Worm (Caenorhabditis elegans) whole organism, L4 larva: ENCODE data around the gene C30H6.8.

Experiments used
- F37D6.2 ChIP-seq: sonication (generic microtip); optimal IDR thresholded peaks from 2 replicates; lab custom pipeline; 2016; ENCODE audit warnings: mild to moderate bottlenecking, missing genetic modification characterization, missing compliant biosample characterization
- F49E8.2 ChIP-seq: sonication (generic microtip); optimal IDR thresholded peaks from 2 replicates; lab custom pipeline; 2016; ENCODE audit warnings: missing compliant biosample characterization, mild to moderate bottlenecking, missing genetic modification characterization, borderline replicate concordance
- R02D3.7 ChIP-seq: fragments of 150-350 bp; sonication (generic microtip); optimal IDR thresholded peaks from 3 replicates; lab custom pipeline; 2014; ENCODE audit warnings: missing biosample characterization, missing genetic modification characterization
- T26A8.4 ChIP-seq: fragments of 200-800 bp; sonication (Bioruptor generic); IDR thresholded peaks from 2 replicates; pipeline ENCODE4 v1.3.6; 2022; ENCODE audit warnings: missing genetic modification characterization, missing compliant biosample characterization
- Y105C5A.15 ChIP-seq: fragments of 200-800 bp; sonication (Bioruptor generic); IDR thresholded peaks from 2 replicates; pipeline ENCODE4 v1.3.6; 2022; ENCODE audit warnings: missing genetic modification characterization, missing compliant biosample characterization
- ZK337.2 ChIP-seq: fragments of 200-800 bp; sonication (Bioruptor generic); IDR thresholded peaks from 2 replicates; pipeline ENCODE4 v1.3.6; 2022; ENCODE audit warnings: missing genetic modification reagents, missing genetic modification characterization, missing compliant biosample characterization
- cey-2 ChIP-seq: sonication (generic microtip); optimal IDR thresholded peaks from 3 replicates; lab custom pipeline; 2017; ENCODE audit warnings: missing genetic modification characterization, mild to moderate bottlenecking, missing compliant biosample characterization, antibody characterized with exemption, borderline replicate concordance; ENCODE audit not compliant: insufficient read depth
- daf-12 ChIP-seq: fragments of 150-350 bp; optimal IDR thresholded peaks from 2 replicates; lab custom pipeline; 2014; ENCODE audit warnings: missing biosample characterization, missing genetic modification reagents, missing genetic modification characterization
- daf-19 ChIP-seq: fragments of 200-800 bp; sonication (Bioruptor generic); conservative IDR thresholded peaks from 2 replicates; pipeline ENCODE4 v1.3.6; 2022; ENCODE audit warnings: missing genetic modification characterization, missing compliant biosample characterization
- dmd-9 ChIP-seq: fragments of 200-800 bp; sonication (Bioruptor generic); IDR thresholded peaks from 2 replicates; pipeline ENCODE4 v1.3.6; 2022; ENCODE audit warnings: missing genetic modification reagents, missing genetic modification characterization, missing compliant biosample characterization
- dpl-1 ChIP-seq: fragments of 150-350 bp; optimal IDR thresholded peaks from 2 replicates; lab custom pipeline; 2014; ENCODE audit warnings: missing biosample characterization, missing genetic modification reagents, missing genetic modification characterization
- duxl-1 ChIP-seq: sonication (generic microtip); optimal IDR thresholded peaks from 2 replicates; lab custom pipeline; 2016; ENCODE audit warnings: mild to moderate bottlenecking, missing genetic modification characterization, moderate library complexity, missing compliant biosample characterization; ENCODE audit not compliant: poor library complexity
- fos-1 ChIP-seq: fragments of 150-350 bp; optimal IDR thresholded peaks from 2 replicates; lab custom pipeline; 2014; ENCODE audit warnings: missing biosample characterization, missing genetic modification characterization
- hif-1 ChIP-seq, 2 experiments: sonication (generic microtip); optimal IDR thresholded peaks; 2 replicates each; lab custom pipeline; 2016 to 2017; ENCODE audit warnings: missing compliant biosample characterization in 2 of 2, missing genetic modification characterization in 2 of 2, missing genetic modification reagents in 2 of 2, missing genotype in 2 of 2, mild to moderate bottlenecking in 1 of 2
- lim-7 ChIP-seq: fragments of 200-800 bp; sonication (Bioruptor generic); IDR thresholded peaks from 2 replicates; pipeline ENCODE4 v1.3.6; 2022; ENCODE audit warnings: missing genetic modification characterization, missing compliant biosample characterization
- lin-39 ChIP-seq: fragments of 150-350 bp; optimal IDR thresholded peaks from 2 replicates; lab custom pipeline; 2014; ENCODE audit warnings: missing biosample characterization, missing genetic modification reagents, missing genetic modification characterization
- mdt-29 ChIP-seq: fragments of 200-800 bp; sonication (Bioruptor generic); IDR thresholded peaks from 2 replicates; pipeline ENCODE4 v1.3.6; 2022; ENCODE audit warnings: missing genetic modification reagents, missing genetic modification characterization, missing compliant biosample characterization
- nhr-25 ChIP-seq: sonication (generic microtip); optimal IDR thresholded peaks from 2 replicates; lab custom pipeline; 2017; ENCODE audit warnings: missing genetic modification characterization, mild to moderate bottlenecking, missing compliant biosample characterization, antibody characterized with exemption, moderate library complexity, borderline replicate concordance; ENCODE audit not compliant: insufficient read depth
- nhr-76 ChIP-seq: fragments of 150-350 bp; optimal IDR thresholded peaks from 2 replicates; lab custom pipeline; 2014; ENCODE audit warnings: missing biosample characterization, missing genetic modification characterization
- nhr-77 ChIP-seq: fragments of 150-350 bp; optimal IDR thresholded peaks from 2 replicates; lab custom pipeline; 2014; ENCODE audit warnings: missing biosample characterization, missing genetic modification characterization
- pqm-1 ChIP-seq: sonication (generic microtip); optimal IDR thresholded peaks from 2 replicates; lab custom pipeline; 2017; ENCODE audit warnings: missing biosample characterization, missing genetic modification characterization
- set-16 ChIP-seq: fragments of 200-800 bp; sonication (Bioruptor generic); IDR thresholded peaks from 2 replicates; pipeline ENCODE4 v1.3.6; 2022; ENCODE audit warnings: missing genetic modification reagents, missing genetic modification characterization, missing compliant biosample characterization
- snpc-4 ChIP-seq: fragments of 150-350 bp; optimal IDR thresholded peaks from 2 replicates; lab custom pipeline; 2014; ENCODE audit warnings: missing biosample characterization, missing genetic modification characterization
- spr-3 ChIP-seq: fragments of 200-800 bp; sonication (Bioruptor generic); optimal IDR thresholded peaks from 2 replicates; lab custom pipeline; 2018; ENCODE audit warnings: mild to moderate bottlenecking, missing genetic modification characterization, missing compliant biosample characterization
- tag-97 ChIP-seq: fragments of 200-800 bp; sonication (Bioruptor generic); IDR thresholded peaks from 2 replicates; pipeline ENCODE4 v1.3.6; 2022; ENCODE audit warnings: missing genetic modification characterization, missing compliant biosample characterization
- unc-130 ChIP-seq: sonication (generic microtip); optimal IDR thresholded peaks from 2 replicates; lab custom pipeline; 2016; ENCODE audit warnings: missing genetic modification reagents, missing genetic modification characterization, missing compliant biosample characterization
- unc-39 ChIP-seq: sonication (generic microtip); optimal IDR thresholded peaks from 2 replicates; lab custom pipeline; 2017; ENCODE audit warnings: missing biosample characterization, missing genetic modification characterization
- unc-62 ChIP-seq, 3 experiments: fragments of 150-350 bp in 1 of 3; sonication (generic microtip); optimal IDR thresholded peaks in 2 of 3; peaks in 1 of 3; 1 replicate in 1 of 3; 2 replicates in 2 of 3; lab custom pipeline; 2014 to 2017; ENCODE audit warnings: missing biosample characterization in 3 of 3, missing genetic modification characterization in 3 of 3, missing genetic modification reagents in 3 of 3, missing genotype in 1 of 3
- zfp-2 ChIP-seq: sonication (generic microtip); optimal IDR thresholded peaks from 2 replicates; lab custom pipeline; 2016; ENCODE audit warnings: mild to moderate bottlenecking, missing genetic modification characterization, missing compliant biosample characterization
- zfp-3 ChIP-seq: fragments of 200-800 bp; sonication (Bioruptor generic); conservative IDR thresholded peaks from 2 replicates; pipeline ENCODE4 v1.3.6; 2022; ENCODE audit warnings: missing genetic modification reagents, missing genetic modification characterization, missing compliant biosample characterization
- zip-11 ChIP-seq: fragments of 200-800 bp; sonication (Bioruptor generic); IDR thresholded peaks from 2 replicates; pipeline ENCODE4 v1.3.6; 2022; ENCODE audit warnings: missing genetic modification characterization, missing compliant biosample characterization

The C30H6.8 gene

ce11 chrIV:17346599-17347218, 35.4 kb upstream of the C30H6.8 start, which contains the start of the genes clec-197 and clec-198:
TSS of gene clec-197 (minus strand) at chrIV:17346699.
TSS of gene clec-198 (plus strand) at chrIV:17347168.
- TF ChIP-seq set-16: no peak

ce11 chrIV:17351586-17351985, 30.5 kb upstream of the C30H6.8 start, which contains the start of gene clec-199:
TSS of gene clec-199 (plus strand) at chrIV:17351886.
- TF ChIP-seq mdt-29 (GFP tag; lab: Robert Waterston, UW) (no peak), dpl-1 (no peak), nhr-77 (no peak), tag-97 (GFP tag; lab: Robert Waterston, UW) (no peak), T26A8.4 (GFP tag; lab: Robert Waterston, UW) (no peak), cey-2 (tag; lab: Kevin White, UChicago) (no peak), nhr-76 (tag; lab: Kevin White, UChicago) (no peak), zfp-2 (tag; lab: Kevin White, UChicago) (no peak), pqm-1 (tag; lab: Kevin White, UChicago) (no peak), zip-11 (no peak), nhr-25 (no peak), unc-39 (no peak), spr-3 (GFP tag; lab: Kevin White, UChicago) (no peak), set-16 (no peak), duxl-1 (tag; lab: Kevin White, UChicago) (no peak), F37D6.2 (tag; lab: Kevin White, UChicago) (no peak)

DNA sequence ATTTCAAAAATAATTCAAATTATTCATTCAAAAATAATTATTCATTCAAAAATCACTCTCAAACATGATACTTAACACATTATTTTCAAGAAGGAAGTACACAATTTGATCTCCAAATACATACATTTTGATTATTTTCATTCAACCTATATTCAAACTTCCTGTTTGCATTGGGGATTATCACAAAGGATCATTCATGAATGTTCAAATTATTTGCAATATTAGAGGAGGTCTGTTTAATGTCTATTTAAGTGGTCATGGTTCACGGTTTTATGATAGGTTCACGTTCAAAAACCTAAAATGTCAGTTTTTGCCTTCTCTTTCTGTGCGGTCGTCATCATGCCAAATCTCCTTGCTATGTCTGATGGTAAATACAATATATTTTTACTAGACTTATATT, 21.0 kb upstream of the C30H6.8 start, which contains the start of gene clec-202:
Gene clec-202, plus strand, starts transcription at position 301 of the 400 bp plus-strand sequence.
- no peak for TF ChIP-seq R02D3.7 (tag; lab: Kevin White, UChicago)
- TF ChIP-seq dmd-9 (GFP tag; lab: Robert Waterston, UW): no peak
- no peak for TF ChIP-seq daf-12 (tag; lab: Kevin White, UChicago)
- TF ChIP-seq lin-39 (tag; lab: Kevin White, UChicago): no peak
- peak in 1 of 2 experiments; percentile 37 for TF ChIP-seq unc-62 (GFP tag; optimal IDR thresholded peaks at IDR 0.05 in 1 of 2; lab: Kevin White, UChicago)
- no peak for TF ChIP-seq unc-62 (tag; optimal IDR thresholded peaks at IDR 0.05; lab: Kevin White, UChicago)

ce11 chrIV:17367294-17367693, 14.8 kb upstream of the C30H6.8 start, which contains the start of gene zipt-17:
TSS of gene zipt-17 (minus strand) at chrIV:17367394.
- TF ChIP-seq hif-1 (tag; optimal IDR thresholded peaks at IDR 0.05; lab: Kevin White, UChicago) (no peak), F49E8.2 (tag; lab: Kevin White, UChicago) (no peak), ZK337.2 (GFP tag; lab: Robert Waterston, UW) (no peak), unc-130 (GFP tag; lab: Kevin White, UChicago) (no peak), daf-19 (GFP tag; lab: Robert Waterston, UW) (no peak), dpl-1 (no peak), snpc-4 (tag; lab: Kevin White, UChicago) (no peak), cey-2 (tag; lab: Kevin White, UChicago) (no peak), fos-1 (tag; lab: Kevin White, UChicago) (no peak), lim-7 (no peak), pqm-1 (tag; lab: Kevin White, UChicago) (no peak), zfp-3 (GFP tag; lab: Robert Waterston, UW) (no peak), spr-3 (GFP tag; lab: Kevin White, UChicago) (no peak)

DNA sequence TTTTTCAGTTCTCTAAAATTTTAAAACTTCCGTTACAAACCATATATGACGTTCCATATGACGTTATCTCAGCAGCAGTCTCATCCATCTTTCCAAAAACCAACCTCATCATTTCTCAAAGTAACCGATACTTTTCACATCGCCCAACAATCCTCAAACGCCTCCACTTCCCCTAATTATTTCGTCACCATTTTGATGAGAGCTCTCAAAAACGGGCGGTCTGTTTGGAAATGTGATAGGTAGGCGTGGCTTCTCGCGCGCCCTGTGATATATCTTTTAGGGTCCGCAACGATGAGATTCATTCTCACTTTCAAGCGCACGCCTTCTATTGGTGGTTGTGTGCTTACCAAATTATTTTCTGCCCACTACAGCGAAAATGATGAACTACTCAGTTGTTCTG, 13.8 kb upstream of the C30H6.8 start, which contains the start of gene trh-1:
Gene trh-1, plus strand, starts transcription at position 301 of the 400 bp plus-strand sequence.
- no peak for TF ChIP-seq Y105C5A.15 (GFP tag; lab: Robert Waterston, UW)
- TF ChIP-seq tag-97 (GFP tag; lab: Robert Waterston, UW): no peak
